Fruit fly (Drosophila melanogaster) S2 (cell line): ENCODE data around the gene asl.

ENCODE experiments used
- CG8478 ChIP-seq: fragments of >200 bp; optimal IDR thresholded peaks from 2 replicates; lab custom pipeline; 2018
- CTCF ChIP-seq, 2 experiments: fragments of >200 bp; optimal IDR thresholded peaks; 2 replicates each; lab custom pipeline; 2018

- TF ChIP-seq CG8478 (no peak), CTCF (optimal IDR thresholded peaks at IDR 0.05; lab: Kevin White, UChicago) (no peak)
Measured at dm6 chr3R:5636519-5637430, 30.4 kb upstream of the asl start, which contains the start of the genes CG31548 and CG12170.
